Fruit fly (Drosophila melanogaster): Measurements from ENCODE around the gene CG17026.
A peak's percentile ranks its signal among the peaks of the same experiment; 100 is the strongest.

The CG17026 gene

dm6 chr3L:16021064-16021683 is 46.0 kb downstream of the CG17026 start (continued):
- TF ChIP-seq Lpt (GFP tag; optimal IDR thresholded peaks at IDR 0.05) = no peak
- no peak for TF ChIP-seq hbn (GFP tag; IDR thresholded peaks at IDR 0.05; ENCODE audit: partially characterized antibody)
- no peak for TF ChIP-seq CG12104 (GFP tag; optimal IDR thresholded peaks at IDR 0.05)
- peak; percentile 54; the same call in 1 of the 2 replicates for TF ChIP-seq chm (GFP tag; IDR thresholded peaks at IDR 0.05)
- no peak for TF ChIP-seq CG4328 (GFP tag; optimal IDR thresholded peaks at IDR 0.05)
- no peak for TF ChIP-seq sc (optimal IDR thresholded peaks at IDR 0.05)
- no peak for TF ChIP-seq sc (GFP tag; optimal IDR thresholded peaks at IDR 0.05)
- TF ChIP-seq twi (tag; optimal IDR thresholded peaks at IDR 0.05) = peak; percentile 55
- TF ChIP-seq peb (GFP tag; IDR thresholded peaks at IDR 0.05) = peak; percentile 36; the same call in 1 of the 2 replicates
- TF ChIP-seq Ravus (GFP tag; IDR thresholded peaks at IDR 0.05) = no peak
- peak; percentile 51 for TF ChIP-seq CG8089 (GFP tag; optimal IDR thresholded peaks at IDR 0.05)
- peak; percentile 53; the same call in 1 of the 2 replicates for TF ChIP-seq sisA (GFP tag; IDR thresholded peaks at IDR 0.05)
- TF ChIP-seq CG7372 (GFP tag; IDR thresholded peaks at IDR 0.05) = no peak
- peak; percentile 80 for TF ChIP-seq gem (tag; optimal IDR thresholded peaks at IDR 0.05)
- TF ChIP-seq CG17802 (tag; optimal IDR thresholded peaks at IDR 0.05) = peak; percentile 9
- TF ChIP-seq CG31365 (tag; optimal IDR thresholded peaks at IDR 0.05) = no peak
- TF ChIP-seq CG11695 (GFP tag; IDR thresholded peaks at IDR 0.05) = no peak
- TF ChIP-seq Abd-B (GFP tag; optimal IDR thresholded peaks at IDR 0.05) = peak; percentile 27
- no peak for TF ChIP-seq MTF-1 (GFP tag; optimal IDR thresholded peaks at IDR 0.05; ENCODE audit: borderline replicate concordance)
- no peak for TF ChIP-seq HmgD (GFP tag; optimal IDR thresholded peaks at IDR 0.05)
- TF ChIP-seq CG1647 (GFP tag; optimal IDR thresholded peaks at IDR 0.05) = no peak
- TF ChIP-seq nau (GFP tag; optimal IDR thresholded peaks at IDR 0.05) = no peak
- TF ChIP-seq ERR (GFP tag; optimal IDR thresholded peaks at IDR 0.05) = no peak
- no peak for TF ChIP-seq Hand (GFP tag; optimal IDR thresholded peaks at IDR 0.05)
- peak; percentile 8 for TF ChIP-seq ewg (GFP tag; optimal IDR thresholded peaks at IDR 0.05)
- no peak for TF ChIP-seq Dp (GFP tag; optimal IDR thresholded peaks at IDR 0.05)
- TF ChIP-seq CG10959 (GFP tag; IDR thresholded peaks at IDR 0.05) = peak; percentile 74
- TF ChIP-seq gsb-n (tag; optimal IDR thresholded peaks at IDR 0.05) = peak; percentile 72
- peak; percentile 57 for TF ChIP-seq CG7839 (tag; optimal IDR thresholded peaks at IDR 0.05)
- no peak for TF ChIP-seq Scr (GFP tag; IDR thresholded peaks at IDR 0.05; ENCODE audit: partially characterized antibody)
- TF ChIP-seq CG14441 (GFP tag; IDR thresholded peaks at IDR 0.05) = 0 out of 2 replicates have a peak, but pooled peaks have one; percentile 21
- no peak for TF ChIP-seq Awh (GFP tag; IDR thresholded peaks at IDR 0.05)
- TF ChIP-seq CG8478 (optimal IDR thresholded peaks at IDR 0.05) = no peak
- peak; percentile 22 for TF ChIP-seq CHES-1-like (GFP tag; optimal IDR thresholded peaks at IDR 0.05)
- peak; percentile 66 for TF ChIP-seq CG16815 (GFP tag; optimal IDR thresholded peaks at IDR 0.05)
- TF ChIP-seq Nf-YA (GFP tag; IDR thresholded peaks at IDR 0.05) = no peak
- peak; percentile 17 for TF ChIP-seq CG12769 (tag; optimal IDR thresholded peaks at IDR 0.05)
- no peak for TF ChIP-seq so (GFP tag; IDR thresholded peaks at IDR 0.05)
- peak; percentile 57 for TF ChIP-seq Blimp-1 (GFP tag; optimal IDR thresholded peaks at IDR 0.05)
- TF ChIP-seq ab (GFP tag; optimal IDR thresholded peaks at IDR 0.05) = no peak
- TF ChIP-seq bab2 (GFP tag; optimal IDR thresholded peaks at IDR 0.05) = peak; percentile 26
- peak; percentile 65 for TF ChIP-seq D19A (tag; optimal IDR thresholded peaks at IDR 0.05)
- no peak for TF ChIP-seq Nf-YC (tag; optimal IDR thresholded peaks at IDR 0.05)
- TF ChIP-seq ems (GFP tag; optimal IDR thresholded peaks at IDR 0.05) = no peak
- no peak for TF ChIP-seq TFAM (GFP tag; optimal IDR thresholded peaks at IDR 0.05)
- no peak for TF ChIP-seq HLH4C (GFP tag; IDR thresholded peaks at IDR 0.05; ENCODE audit: partially characterized antibody)
- no peak for TF ChIP-seq cwo (GFP tag; optimal IDR thresholded peaks at IDR 0.05)
- peak; percentile 70 for TF ChIP-seq CG33557 (GFP tag; optimal IDR thresholded peaks at IDR 0.05)
- no peak for TF ChIP-seq BEAF-32 (GFP tag; optimal IDR thresholded peaks at IDR 0.05)
- TF ChIP-seq CG1529 (GFP tag; optimal IDR thresholded peaks at IDR 0.05) = no peak

Measured in whole organism, embryonic.